Fruit fly (Drosophila melanogaster) whole organism, prepupa: ENCODE results near the gene CG12883.

ENCODE experiments used
- Blimp-1 ChIP-seq: fragments of 200-800 bp; sonication (Bioruptor generic); optimal IDR thresholded peaks from 3 replicates; lab custom pipeline; 2017; ENCODE audit warnings: missing biosample characterization, missing genetic modification characterization, mild to moderate bottlenecking, moderate library complexity, missing genetic modification reagents
- CG15336 ChIP-seq: fragments of 200-800 bp; sonication (Bioruptor generic); IDR thresholded peaks from 2 replicates; pipeline ENCODE4 v1.3.6; 2022; ENCODE audit warnings: missing biosample characterization, missing genetic modification characterization
- CG6163 ChIP-seq: fragments of 200-800 bp; sonication (Bioruptor generic); IDR thresholded peaks from 3 replicates; pipeline ENCODE4 v1.3.6; 2022; ENCODE audit warnings: missing biosample characterization, missing genetic modification characterization
- CG8119 ChIP-seq: fragments of 200-800 bp; sonication (Bioruptor generic); IDR thresholded peaks from 3 replicates; pipeline ENCODE4 v1.3.6; 2022; ENCODE audit warnings: missing biosample characterization, missing genetic modification characterization
- CG8632 ChIP-seq: fragments of 200-800 bp; sonication (Bioruptor generic); optimal IDR thresholded peaks from 3 replicates; lab custom pipeline; 2016; ENCODE audit warnings: missing biosample characterization, missing genetic modification characterization
- Ets96B ChIP-seq: fragments of 200-800 bp; optimal IDR thresholded peaks from 2 replicates; lab custom pipeline; 2019; ENCODE audit warnings: missing biosample characterization, mild to moderate bottlenecking, missing genetic modification characterization, moderate library complexity
- Hr39 ChIP-seq: fragments of 200-800 bp; sonication (Bioruptor generic); optimal IDR thresholded peaks from 2 replicates; lab custom pipeline; 2016; ENCODE audit warnings: missing biosample characterization, missing genetic modification characterization
- Lpt ChIP-seq: fragments of 200-800 bp; sonication (Bioruptor generic); optimal IDR thresholded peaks from 3 replicates; lab custom pipeline; 2016; ENCODE audit warnings: missing biosample characterization, missing genetic modification characterization
- Sox102F ChIP-seq: fragments of 200-800 bp; sonication (Bioruptor generic); optimal IDR thresholded peaks from 2 replicates; lab custom pipeline; 2016; ENCODE audit warnings: missing biosample characterization, mild to moderate bottlenecking, missing genetic modification characterization
- Sox15 ChIP-seq: fragments of 200-800 bp; sonication (Bioruptor generic); optimal IDR thresholded peaks from 3 replicates; lab custom pipeline; 2016; ENCODE audit warnings: missing biosample characterization, missing genetic modification characterization
- eg ChIP-seq: fragments of 200-800 bp; sonication (Bioruptor generic); IDR thresholded peaks from 3 replicates; pipeline ENCODE4 v1.3.6; 2022; ENCODE audit warnings: missing biosample characterization, missing genetic modification characterization
- esn ChIP-seq: fragments of 200-800 bp; sonication (Bioruptor generic); optimal IDR thresholded peaks from 2 replicates; lab custom pipeline; 2016; ENCODE audit warnings: missing biosample characterization, mild to moderate bottlenecking, missing genetic modification characterization, moderate library complexity
- fd59A ChIP-seq: fragments of 200-800 bp; sonication (Bioruptor generic); optimal IDR thresholded peaks from 2 replicates; lab custom pipeline; 2017; ENCODE audit warnings: missing biosample characterization, mild to moderate bottlenecking, missing genetic modification characterization, missing genetic modification reagents
- fkh ChIP-seq: fragments of 200-800 bp; sonication (Bioruptor generic); optimal IDR thresholded peaks from 3 replicates; lab custom pipeline; 2017; ENCODE audit warnings: missing biosample characterization, mild to moderate bottlenecking, missing genetic modification characterization, moderate library complexity

dm6 chr3R:27694018-27694417, 14.9 kb downstream of the CG12883 start, which contains the start of gene CG43319:
- TF ChIP-seq Sox102F (no peak), CG15336 (GFP tag; lab: Robert Waterston, UW) (no peak), Ets96B (tag; lab: Kevin White, UChicago) (no peak), Blimp-1 (GFP tag; lab: Kevin White, UChicago) (no peak), Sox15 (GFP tag; lab: Kevin White, UChicago) (no peak), esn (GFP tag; lab: Kevin White, UChicago) (no peak), Hr39 (no peak), CG6163 (GFP tag; lab: Robert Waterston, UW) (no peak), eg (GFP tag; lab: Robert Waterston, UW) (no peak), Lpt (no peak), CG8632 (GFP tag; lab: Kevin White, UChicago) (no peak), fd59A (GFP tag; lab: Kevin White, UChicago) (no peak), CG8119 (GFP tag; lab: Robert Waterston, UW) (no peak), fkh (no peak)
